Fruit fly (Drosophila melanogaster) whole organism, embryonic: ENCODE data around the gene Tmx3.
A peak's percentile ranks its signal among the peaks of the same experiment; 100 is the strongest.

ENCODE experiments used
- CG10543 ChIP-seq: fragments of 200-800 bp; sonication (Bioruptor generic); optimal IDR thresholded peaks from 3 replicates; lab custom pipeline; 2017; ENCODE audit warnings: missing biosample characterization, mild to moderate bottlenecking, missing genetic modification characterization, moderate library complexity
- CG11093 ChIP-seq: fragments of 200-800 bp; sonication (Bioruptor generic); IDR thresholded peaks from 3 replicates; pipeline ENCODE4 v1.3.6; 2022; ENCODE audit warnings: missing biosample characterization, missing genetic modification characterization
- CG12071 ChIP-seq: fragments of 200-800 bp; sonication (Bioruptor generic); optimal IDR thresholded peaks from 3 replicates; lab custom pipeline; 2018; ENCODE audit warnings: missing biosample characterization, mild to moderate bottlenecking, missing genetic modification characterization
- CG12744 ChIP-seq: fragments of 200-800 bp; sonication (Bioruptor generic); optimal IDR thresholded peaks from 2 replicates; lab custom pipeline; 2016; ENCODE audit warnings: missing biosample characterization, missing genetic modification characterization
- CG14710 ChIP-seq: fragments of 200-800 bp; sonication (Bioruptor generic); optimal IDR thresholded peaks from 3 replicates; lab custom pipeline; 2019; ENCODE audit warnings: missing biosample characterization, mild to moderate bottlenecking, missing genetic modification characterization, moderate library complexity
- CG14860 ChIP-seq: fragments of 200-800 bp; sonication (Bioruptor generic); IDR thresholded peaks from 3 replicates; pipeline ENCODE4 v1.3.6; 2022; ENCODE audit warnings: missing biosample characterization, missing genetic modification characterization; ENCODE audit not compliant: partially characterized antibody
- CG1602 ChIP-seq: fragments of 200-800 bp; sonication (Bioruptor generic); optimal IDR thresholded peaks from 3 replicates; lab custom pipeline; 2016; ENCODE audit warnings: missing biosample characterization, missing genetic modification characterization
- CG18599 ChIP-seq: fragments of 200-800 bp; sonication (Bioruptor generic); optimal IDR thresholded peaks from 3 replicates; lab custom pipeline; 2017; ENCODE audit warnings: missing biosample characterization, missing genetic modification characterization, mild to moderate bottlenecking, moderate library complexity, missing genetic modification reagents
- CG2120 ChIP-seq: fragments of 200-800 bp; sonication (Bioruptor generic); optimal IDR thresholded peaks from 3 replicates; lab custom pipeline; 2016; ENCODE audit warnings: missing biosample characterization, missing genetic modification characterization
- CG2712 ChIP-seq: fragments of 200-800 bp; optimal IDR thresholded peaks from 3 replicates; lab custom pipeline; 2019; ENCODE audit warnings: missing biosample characterization, mild to moderate bottlenecking, missing genetic modification characterization, moderate library complexity
- CG2889 ChIP-seq: fragments of 200-800 bp; sonication (Bioruptor generic); IDR thresholded peaks from 3 replicates; pipeline ENCODE4 v1.3.6; 2022; ENCODE audit warnings: missing biosample characterization, missing genetic modification characterization
- CG30431 ChIP-seq: fragments of 200-800 bp; sonication (Bioruptor generic); optimal IDR thresholded peaks from 2 replicates; lab custom pipeline; 2017; ENCODE audit warnings: missing biosample characterization, missing genetic modification characterization
- CG31365 ChIP-seq: fragments of 200-800 bp; sonication (Bioruptor generic); optimal IDR thresholded peaks from 2 replicates; lab custom pipeline; 2018; ENCODE audit warnings: missing biosample characterization, mild to moderate bottlenecking, missing genetic modification characterization
- CG32767 ChIP-seq: fragments of 200-800 bp; sonication (Bioruptor generic); IDR thresholded peaks from 2 replicates; pipeline ENCODE4 v1.3.6; 2022; ENCODE audit warnings: missing biosample characterization, missing genetic modification characterization
- CG34224 ChIP-seq: fragments of 200-800 bp; sonication (Bioruptor generic); IDR thresholded peaks from 3 replicates; pipeline ENCODE4 v1.3.6; 2022; ENCODE audit warnings: missing biosample characterization, missing genetic modification characterization; ENCODE audit not compliant: partially characterized antibody
- CG42726 ChIP-seq: fragments of 200-800 bp; sonication (Bioruptor generic); IDR thresholded peaks from 2 replicates; pipeline ENCODE4 v1.3.6; 2022; ENCODE audit warnings: missing biosample characterization, missing genetic modification characterization; ENCODE audit not compliant: partially characterized antibody
- CG5953 ChIP-seq: fragments of 200-800 bp; sonication (Bioruptor generic); IDR thresholded peaks from 2 replicates; pipeline ENCODE4 v1.3.6; 2022; ENCODE audit warnings: missing biosample characterization, missing genetic modification characterization
- CG6254 ChIP-seq: fragments of 200-800 bp; sonication (Bioruptor generic); optimal IDR thresholded peaks from 3 replicates; lab custom pipeline; 2017; ENCODE audit warnings: mild to moderate bottlenecking, missing biosample characterization, missing genetic modification reagents, missing genetic modification characterization
- CG6813 ChIP-seq: fragments of 200-800 bp; sonication (Bioruptor generic); optimal IDR thresholded peaks from 2 replicates; lab custom pipeline; 2017; ENCODE audit warnings: missing biosample characterization, missing genetic modification characterization, mild to moderate bottlenecking, moderate library complexity, missing genetic modification reagents
- CG7372 ChIP-seq: fragments of 200-800 bp; sonication (Bioruptor generic); IDR thresholded peaks from 2 replicates; pipeline ENCODE4 v1.3.6; 2022; ENCODE audit warnings: missing biosample characterization, missing genetic modification characterization
- Deaf1 ChIP-seq: fragments of 200-800 bp; optimal IDR thresholded peaks from 3 replicates; lab custom pipeline; 2019; ENCODE audit warnings: missing biosample characterization, mild to moderate bottlenecking, missing genetic modification characterization, moderate library complexity
- Dp ChIP-seq: fragments of 200-800 bp; sonication (Bioruptor generic); optimal IDR thresholded peaks from 2 replicates; lab custom pipeline; 2018; ENCODE audit warnings: missing biosample characterization, mild to moderate bottlenecking, missing genetic modification characterization, moderate library complexity
- Kr ChIP-seq: fragments of 200-800 bp; sonication (Bioruptor generic); optimal IDR thresholded peaks from 2 replicates; lab custom pipeline; 2017; ENCODE audit warnings: missing biosample characterization, mild to moderate bottlenecking, missing genetic modification characterization
- MESR4 ChIP-seq: fragments of 200-800 bp; sonication (Bioruptor generic); optimal IDR thresholded peaks from 2 replicates; lab custom pipeline; 2018; ENCODE audit warnings: missing biosample characterization, mild to moderate bottlenecking, missing genetic modification characterization, moderate library complexity
- MTF-1 ChIP-seq: fragments of 200-800 bp; sonication (Bioruptor generic); optimal IDR thresholded peaks from 2 replicates; lab custom pipeline; 2018; ENCODE audit warnings: missing biosample characterization, mild to moderate bottlenecking, missing genetic modification characterization, borderline replicate concordance
- Meics ChIP-seq: fragments of 200-800 bp; sonication (Bioruptor generic); optimal IDR thresholded peaks from 2 replicates; lab custom pipeline; 2017; ENCODE audit warnings: missing biosample characterization, mild to moderate bottlenecking, missing genetic modification characterization
- Tbp ChIP-seq: fragments of >200 bp; optimal IDR thresholded peaks from 2 replicates; lab custom pipeline; 2018; ENCODE audit warnings: missing biosample characterization, missing genetic modification characterization
- ab ChIP-seq: fragments of 200-800 bp; sonication (Bioruptor generic); optimal IDR thresholded peaks from 2 replicates; lab custom pipeline; 2016; ENCODE audit warnings: missing biosample characterization, missing genetic modification characterization
- abd-A ChIP-seq: fragments of 200-800 bp; sonication (Bioruptor generic); optimal IDR thresholded peaks from 3 replicates; lab custom pipeline; 2019; ENCODE audit warnings: missing biosample characterization, mild to moderate bottlenecking, missing genetic modification characterization, moderate library complexity
- ap ChIP-seq: fragments of 200-800 bp; sonication (Bioruptor generic); IDR thresholded peaks from 2 replicates; pipeline ENCODE4 v1.3.6; 2022; ENCODE audit warnings: missing biosample characterization, missing genetic modification characterization
- bcd ChIP-seq: fragments of 200-800 bp; sonication (Bioruptor generic); optimal IDR thresholded peaks from 2 replicates; lab custom pipeline; 2017; ENCODE audit warnings: missing biosample characterization, mild to moderate bottlenecking, missing genetic modification characterization
- bowl ChIP-seq: fragments of 200-800 bp; sonication (Bioruptor generic); IDR thresholded peaks from 2 replicates; pipeline ENCODE4 v1.3.6; 2022; ENCODE audit warnings: missing biosample characterization, missing genetic modification characterization
- chm ChIP-seq: fragments of 200-800 bp; sonication (Bioruptor generic); IDR thresholded peaks from 2 replicates; pipeline ENCODE4 v1.3.6; 2022; ENCODE audit warnings: missing biosample characterization, missing genetic modification characterization
- ci ChIP-seq: fragments of 200-800 bp; sonication (Bioruptor generic); IDR thresholded peaks from 3 replicates; pipeline ENCODE4 v1.3.6; 2022; ENCODE audit warnings: missing biosample characterization, missing genetic modification characterization
- dati ChIP-seq: fragments of 200-800 bp; sonication (Bioruptor generic); IDR thresholded peaks from 2 replicates; pipeline ENCODE4 v1.3.6; 2022; ENCODE audit warnings: missing biosample characterization, missing genetic modification characterization
- gem ChIP-seq: fragments of 200-800 bp; sonication (Bioruptor generic); optimal IDR thresholded peaks from 2 replicates; lab custom pipeline; 2019; ENCODE audit warnings: missing biosample characterization, mild to moderate bottlenecking, missing genetic modification characterization, moderate library complexity
- grn ChIP-seq: fragments of 200-800 bp; sonication (Bioruptor generic); optimal IDR thresholded peaks from 3 replicates; lab custom pipeline; 2017; ENCODE audit warnings: missing biosample characterization, missing genetic modification characterization
- jigr1 ChIP-seq: fragments of 200-800 bp; sonication (Bioruptor generic); IDR thresholded peaks from 3 replicates; pipeline ENCODE4 v1.3.6; 2022; ENCODE audit warnings: missing biosample characterization, missing genetic modification characterization
- lbe ChIP-seq: fragments of 200-800 bp; sonication (Bioruptor generic); optimal IDR thresholded peaks from 2 replicates; lab custom pipeline; 2016; ENCODE audit warnings: missing biosample characterization, mild to moderate bottlenecking, missing genetic modification characterization
- lmd ChIP-seq: fragments of 200-800 bp; sonication (Bioruptor generic); IDR thresholded peaks from 2 replicates; pipeline ENCODE4 v1.3.6; 2022; ENCODE audit warnings: missing biosample characterization, missing genetic modification characterization
- lola ChIP-seq, 3 experiments: fragments of >200 bp in 2 of 3; fragments of 200-800 bp in 1 of 3; sonication (Bioruptor generic) in 1 of 3; optimal IDR thresholded peaks; 2 replicates each; lab custom pipeline; 2017 to 2019; ENCODE audit warnings: missing biosample characterization in 3 of 3, missing genetic modification characterization in 3 of 3, mild to moderate bottlenecking in 1 of 3, moderate library complexity in 1 of 3
- luna ChIP-seq: fragments of 200-800 bp; sonication (Bioruptor generic); optimal IDR thresholded peaks from 2 replicates; lab custom pipeline; 2016; ENCODE audit warnings: missing biosample characterization, missing genetic modification characterization
- nom ChIP-seq: fragments of 200-800 bp; sonication (Bioruptor generic); optimal IDR thresholded peaks from 2 replicates; lab custom pipeline; 2017; ENCODE audit warnings: missing biosample characterization, missing genetic modification characterization, mild to moderate bottlenecking, moderate library complexity, missing genetic modification reagents
- slou ChIP-seq: fragments of 200-800 bp; sonication (Bioruptor generic); optimal IDR thresholded peaks from 3 replicates; lab custom pipeline; 2016; ENCODE audit warnings: missing biosample characterization, missing genetic modification characterization
- ssp ChIP-seq: fragments of 200-800 bp; sonication (Bioruptor generic); IDR thresholded peaks from 2 replicates; pipeline ENCODE4 v1.3.6; 2022; ENCODE audit warnings: missing biosample characterization, missing genetic modification characterization
- stc ChIP-seq: fragments of 200-800 bp; sonication (Bioruptor generic); IDR thresholded peaks from 2 replicates; pipeline ENCODE4 v1.3.6; 2022; ENCODE audit warnings: missing biosample characterization, missing genetic modification characterization
- tgo ChIP-seq: fragments of 200-800 bp; sonication (Bioruptor generic); IDR thresholded peaks from 3 replicates; pipeline ENCODE4 v1.3.6; 2022; ENCODE audit warnings: missing biosample characterization, missing genetic modification characterization
- unc-4 ChIP-seq: fragments of 200-800 bp; sonication (Bioruptor generic); IDR thresholded peaks from 2 replicates; pipeline ENCODE4 v1.3.6; 2022; ENCODE audit warnings: missing biosample characterization, missing genetic modification characterization; ENCODE audit not compliant: partially characterized antibody
- usp ChIP-seq: fragments of >200 bp; optimal IDR thresholded peaks from 2 replicates; lab custom pipeline; 2017; ENCODE audit warnings: missing biosample characterization, missing genetic modification characterization
- yki ChIP-seq: fragments of >200 bp; optimal IDR thresholded peaks from 3 replicates; lab custom pipeline; 2018

Gene Tmx3

DNA sequence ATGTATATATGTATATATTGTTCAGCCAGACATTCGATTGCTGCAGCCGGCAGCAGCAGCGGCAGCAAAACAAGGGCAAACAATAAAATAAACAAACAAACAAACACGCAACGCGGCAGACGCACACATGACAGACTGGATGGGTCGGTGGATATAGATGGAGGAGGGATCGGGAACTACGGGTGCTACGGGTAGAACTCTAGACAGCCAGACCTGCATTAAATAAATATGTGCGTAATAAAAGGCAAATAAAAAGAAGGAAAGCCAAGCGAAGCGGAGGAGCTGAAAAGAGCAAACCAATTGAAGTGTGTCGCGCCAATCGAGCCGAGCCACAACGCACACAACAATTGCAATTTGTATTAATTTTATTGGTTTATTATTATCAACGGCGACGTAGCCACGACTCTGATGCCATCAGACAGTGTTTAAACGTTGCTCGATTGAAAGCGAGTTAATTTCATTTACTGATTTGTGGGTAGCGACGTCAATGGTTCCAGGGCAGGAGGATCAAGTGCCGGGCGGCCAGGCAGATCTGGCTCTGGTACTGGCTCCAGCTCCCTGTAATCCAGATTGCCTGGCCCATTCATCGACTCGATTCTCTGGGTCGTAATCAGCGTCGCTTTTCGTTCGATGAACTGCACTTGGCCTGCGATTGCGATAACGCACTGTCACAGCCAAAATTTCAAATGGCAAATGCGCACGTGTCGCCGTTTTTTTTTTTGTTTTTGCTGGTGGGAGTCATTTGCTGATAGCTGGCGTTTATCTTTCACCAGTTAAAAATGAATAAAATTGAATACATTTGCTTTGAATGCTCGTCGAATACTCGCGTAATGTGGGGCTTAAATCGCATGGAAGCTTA is 34.8 kb upstream of the Tmx3 start (continued):
- TF ChIP-seq lbe (GFP tag; lab: Kevin White, UChicago) (peak; percentile 52), CG6254 (GFP tag; lab: Kevin White, UChicago) (peak; percentile 58), CG30431 (GFP tag; lab: Kevin White, UChicago) (peak; percentile 21), CG11093 (GFP tag; lab: Robert Waterston, UW) (no peak), CG42726 (GFP tag; lab: Robert Waterston, UW) (no peak), CG7372 (GFP tag; lab: Robert Waterston, UW) (no peak), abd-A (no peak), CG32767 (GFP tag; lab: Robert Waterston, UW) (no peak), CG5953 (GFP tag; lab: Robert Waterston, UW) (no peak), CG12071 (GFP tag; lab: Kevin White, UChicago) (peak; percentile 42), CG34224 (GFP tag; lab: Robert Waterston, UW) (no peak), MTF-1 (peak; percentile 59), CG10543 (no peak), Dp (GFP tag; lab: Kevin White, UChicago) (no peak), CG12744 (GFP tag; lab: Kevin White, UChicago) (no peak), bowl (GFP tag; lab: Robert Waterston, UW) (no peak), CG31365 (tag; lab: Kevin White, UChicago) (peak; percentile 11), CG18599 (GFP tag; lab: Kevin White, UChicago) (no peak), ap (GFP tag; lab: Robert Waterston, UW) (no peak), usp (GFP tag; lab: Kevin White, UChicago) (no peak), CG2889 (no peak), CG2120 (GFP tag; lab: Kevin White, UChicago) (no peak), yki (lab: Kevin White, UChicago) (no peak), CG14860 (GFP tag; lab: Robert Waterston, UW) (no peak), bcd (no peak), gem (tag; lab: Kevin White, UChicago) (peak; percentile 41), Kr (GFP tag; lab: Kevin White, UChicago) (peak; percentile 52), ssp (GFP tag; lab: Robert Waterston, UW) (no peak), CG14710 (tag; lab: Kevin White, UChicago) (peak; percentile 60), unc-4 (GFP tag; lab: Robert Waterston, UW) (no peak), Meics (no peak), Deaf1 (no peak), MESR4 (GFP tag; lab: Kevin White, UChicago) (no peak), luna (GFP tag; lab: Kevin White, UChicago) (no peak), CG6813 (GFP tag; lab: Kevin White, UChicago) (peak; percentile 62), ci (GFP tag; lab: Robert Waterston, UW) (no peak; the same call in 2 of the 3 replicates), chm (GFP tag; lab: Robert Waterston, UW) (no peak), grn (GFP tag; lab: Kevin White, UChicago) (no peak), jigr1 (no peak), CG2712 (tag; lab: Kevin White, UChicago) (peak; percentile 23), ab (GFP tag; lab: Kevin White, UChicago) (no peak), lmd (GFP tag; lab: Robert Waterston, UW) (no peak), slou (GFP tag; lab: Kevin White, UChicago) (no peak), stc (GFP tag; lab: Robert Waterston, UW) (no peak), dati (GFP tag; lab: Robert Waterston, UW) (no peak), nom (GFP tag; lab: Kevin White, UChicago) (peak; percentile 85), tgo (GFP tag; lab: Robert Waterston, UW) (no peak), CG1602 (GFP tag; lab: Kevin White, UChicago) (no peak), lola (GFP tag; optimal IDR thresholded peaks at IDR 0.05; lab: Kevin White, UChicago) (peak in 1 of 3 experiments; percentile 50), Tbp (GFP tag; lab: Kevin White, UChicago) (no peak)
